Fruit fly (Drosophila melanogaster) whole organism, embryonic: ENCODE results near the gene CG32767.
A peak's percentile ranks its signal among the peaks of the same experiment; 100 is the strongest.

Source experiments
- Atf-2 ChIP-seq: fragments of 200-800 bp; sonication (Bioruptor generic); optimal IDR thresholded peaks from 2 replicates; lab custom pipeline; 2016; ENCODE audit warnings: missing biosample characterization, missing genetic modification characterization
- CG11695 ChIP-seq: fragments of 200-800 bp; sonication (Bioruptor generic); IDR thresholded peaks from 3 replicates; pipeline ENCODE4 v1.3.6; 2022; ENCODE audit warnings: missing biosample characterization, missing genetic modification characterization
- CG15479 ChIP-seq: fragments of 200-800 bp; sonication (Bioruptor generic); optimal IDR thresholded peaks from 3 replicates; lab custom pipeline; 2019; ENCODE audit warnings: missing biosample characterization, mild to moderate bottlenecking, missing genetic modification characterization, moderate library complexity
- CG17328 ChIP-seq: fragments of 200-800 bp; sonication (Bioruptor generic); IDR thresholded peaks from 2 replicates; pipeline ENCODE4 v1.3.6; 2022; ENCODE audit warnings: missing biosample characterization, missing genetic modification characterization
- CG17359 ChIP-seq: fragments of 200-800 bp; sonication (Bioruptor generic); optimal IDR thresholded peaks from 3 replicates; lab custom pipeline; 2018; ENCODE audit warnings: missing biosample characterization, mild to moderate bottlenecking, missing genetic modification characterization, moderate library complexity
- CG17385 ChIP-seq: fragments of 200-800 bp; sonication (Bioruptor generic); optimal IDR thresholded peaks from 3 replicates; lab custom pipeline; 2018; ENCODE audit warnings: missing biosample characterization, mild to moderate bottlenecking, missing genetic modification characterization
- CG2199 ChIP-seq: fragments of 200-800 bp; sonication (Bioruptor generic); IDR thresholded peaks from 3 replicates; pipeline ENCODE4 v1.3.6; 2022; ENCODE audit warnings: missing biosample characterization, missing genetic modification characterization
- CG30431 ChIP-seq: fragments of 200-800 bp; sonication (Bioruptor generic); optimal IDR thresholded peaks from 2 replicates; lab custom pipeline; 2017; ENCODE audit warnings: missing biosample characterization, missing genetic modification characterization
- CG31365 ChIP-seq: fragments of 200-800 bp; sonication (Bioruptor generic); optimal IDR thresholded peaks from 2 replicates; lab custom pipeline; 2018; ENCODE audit warnings: missing biosample characterization, mild to moderate bottlenecking, missing genetic modification characterization
- CG6683 ChIP-seq: fragments of 200-800 bp; sonication (Bioruptor generic); optimal IDR thresholded peaks from 2 replicates; lab custom pipeline; 2017; ENCODE audit warnings: missing biosample characterization, mild to moderate bottlenecking, missing genetic modification characterization, missing genetic modification reagents
- CG8281 ChIP-seq: fragments of 200-800 bp; sonication (Bioruptor generic); optimal IDR thresholded peaks from 2 replicates; lab custom pipeline; 2018; ENCODE audit warnings: missing biosample characterization, mild to moderate bottlenecking, missing genetic modification characterization, moderate library complexity
- CG9437 ChIP-seq: fragments of 200-800 bp; sonication (Bioruptor generic); optimal IDR thresholded peaks from 2 replicates; lab custom pipeline; 2018; ENCODE audit warnings: missing biosample characterization, mild to moderate bottlenecking, missing genetic modification characterization
- D ChIP-seq, 2 experiments: fragments of 200-800 bp in 1 of 2; fragments of >200 bp in 1 of 2; sonication (Bioruptor generic) in 1 of 2; optimal IDR thresholded peaks; 2 replicates in 1 of 2; 3 replicates in 1 of 2; lab custom pipeline; 2017; ENCODE audit warnings: mild to moderate bottlenecking in 1 of 2, missing biosample characterization in 1 of 2, missing genetic modification characterization in 1 of 2, missing genetic modification reagents in 1 of 2
- Doc2 ChIP-seq: fragments of 200-800 bp; sonication (Bioruptor generic); IDR thresholded peaks from 2 replicates; pipeline ENCODE4 v1.3.6; 2022; ENCODE audit warnings: missing biosample characterization, missing genetic modification characterization
- Dref ChIP-seq: fragments of 200-800 bp; sonication (Bioruptor generic); IDR thresholded peaks from 2 replicates; pipeline ENCODE4 v1.3.6; 2022; ENCODE audit warnings: missing biosample characterization, missing genetic modification characterization
- Hand ChIP-seq: fragments of 200-800 bp; sonication (Bioruptor generic); optimal IDR thresholded peaks from 2 replicates; lab custom pipeline; 2017; ENCODE audit warnings: mild to moderate bottlenecking, missing biosample characterization, missing genetic modification reagents, missing genetic modification characterization
- Mrtf ChIP-seq: fragments of 200-800 bp; sonication (Bioruptor generic); IDR thresholded peaks from 3 replicates; pipeline ENCODE4 v1.3.6; 2022; ENCODE audit warnings: missing biosample characterization, missing genetic modification characterization
- Myb ChIP-seq: fragments of 200-800 bp; sonication (Bioruptor generic); optimal IDR thresholded peaks from 2 replicates; lab custom pipeline; 2016; ENCODE audit warnings: missing biosample characterization, missing genetic modification characterization
- Opbp ChIP-seq: fragments of 200-800 bp; sonication (Bioruptor generic); IDR thresholded peaks from 3 replicates; pipeline ENCODE4 v1.3.6; 2022; ENCODE audit warnings: missing biosample characterization, missing genetic modification characterization; ENCODE audit not compliant: partially characterized antibody
- Pdp1 ChIP-seq, 2 experiments: fragments of 200-800 bp; sonication (Bioruptor generic); optimal IDR thresholded peaks; 3 replicates each; lab custom pipeline; 2016; ENCODE audit warnings: missing biosample characterization in 2 of 2, missing genetic modification characterization in 2 of 2, mild to moderate bottlenecking in 1 of 2, moderate library complexity in 1 of 2
- Tbp ChIP-seq: fragments of >200 bp; optimal IDR thresholded peaks from 2 replicates; lab custom pipeline; 2018; ENCODE audit warnings: missing biosample characterization, missing genetic modification characterization
- Trl ChIP-seq, 3 experiments: fragments of >200 bp in 2 of 3; fragments of 200-800 bp in 1 of 3; sonication (Bioruptor generic) in 1 of 3; optimal IDR thresholded peaks; 2 replicates in 1 of 3; 3 replicates in 2 of 3; lab custom pipeline; 2016 to 2017; ENCODE audit warnings: missing biosample characterization in 1 of 3, missing genetic modification characterization in 1 of 3
- ash1 ChIP-seq: fragments of 200-800 bp; sonication (Bioruptor generic); optimal IDR thresholded peaks from 2 replicates; lab custom pipeline; 2018; ENCODE audit warnings: missing biosample characterization, mild to moderate bottlenecking, missing genetic modification characterization
- bsh ChIP-seq, 2 experiments: fragments of 200-800 bp; sonication (Bioruptor generic); optimal IDR thresholded peaks; 2 replicates each; lab custom pipeline; 2017 to 2018; ENCODE audit warnings: mild to moderate bottlenecking in 2 of 2, missing biosample characterization in 2 of 2, missing genetic modification characterization in 2 of 2, moderate library complexity in 1 of 2
- chinmo ChIP-seq: fragments of 200-800 bp; sonication (Bioruptor generic); IDR thresholded peaks from 4 replicates; pipeline ENCODE4 v1.3.6; 2022; ENCODE audit warnings: missing biosample characterization, missing genetic modification characterization; ENCODE audit not compliant: partially characterized antibody
- gem ChIP-seq: fragments of 200-800 bp; sonication (Bioruptor generic); optimal IDR thresholded peaks from 2 replicates; lab custom pipeline; 2019; ENCODE audit warnings: missing biosample characterization, mild to moderate bottlenecking, missing genetic modification characterization, moderate library complexity
- inv ChIP-seq: fragments of 200-800 bp; sonication (Bioruptor generic); IDR thresholded peaks from 2 replicates; pipeline ENCODE4 v1.3.6; 2022; ENCODE audit warnings: missing biosample characterization, missing genetic modification characterization; ENCODE audit not compliant: partially characterized antibody
- lbe ChIP-seq: fragments of 200-800 bp; sonication (Bioruptor generic); optimal IDR thresholded peaks from 2 replicates; lab custom pipeline; 2016; ENCODE audit warnings: missing biosample characterization, mild to moderate bottlenecking, missing genetic modification characterization
- nerfin-2 ChIP-seq: fragments of 200-800 bp; sonication (Bioruptor generic); IDR thresholded peaks from 2 replicates; pipeline ENCODE4 v1.3.6; 2022; ENCODE audit warnings: missing biosample characterization, missing genetic modification characterization; ENCODE audit not compliant: partially characterized antibody
- nom ChIP-seq: fragments of 200-800 bp; sonication (Bioruptor generic); optimal IDR thresholded peaks from 2 replicates; lab custom pipeline; 2017; ENCODE audit warnings: missing biosample characterization, missing genetic modification characterization, mild to moderate bottlenecking, moderate library complexity, missing genetic modification reagents
- oc ChIP-seq: fragments of 200-800 bp; sonication (Bioruptor generic); optimal IDR thresholded peaks from 2 replicates; lab custom pipeline; 2018; ENCODE audit warnings: missing biosample characterization, mild to moderate bottlenecking, missing genetic modification characterization, moderate library complexity
- peb ChIP-seq: fragments of 200-800 bp; sonication (Bioruptor generic); IDR thresholded peaks from 2 replicates; pipeline ENCODE4 v1.3.6; 2022; ENCODE audit warnings: missing biosample characterization, missing genetic modification characterization
- pros ChIP-seq: fragments of 200-800 bp; sonication (Bioruptor generic); optimal IDR thresholded peaks from 3 replicates; lab custom pipeline; 2019; ENCODE audit warnings: missing biosample characterization, mild to moderate bottlenecking, missing genetic modification characterization, moderate library complexity
- psq ChIP-seq: fragments of 200-800 bp; sonication (Bioruptor generic); optimal IDR thresholded peaks from 2 replicates; lab custom pipeline; 2017; ENCODE audit warnings: missing biosample characterization, missing genetic modification characterization
- salm ChIP-seq: fragments of 200-800 bp; sonication (Bioruptor generic); optimal IDR thresholded peaks from 2 replicates; lab custom pipeline; 2018; ENCODE audit warnings: missing biosample characterization, mild to moderate bottlenecking, missing genetic modification characterization
- sd ChIP-seq: fragments of 200-800 bp; sonication (Bioruptor generic); optimal IDR thresholded peaks from 3 replicates; lab custom pipeline; 2018; ENCODE audit warnings: missing biosample characterization, mild to moderate bottlenecking, missing genetic modification characterization, moderate library complexity
- sens ChIP-seq: fragments of 200-800 bp; sonication (Bioruptor generic); peaks from one replicate; lab custom pipeline; 2016; ENCODE audit warnings: missing biosample characterization, missing genetic modification characterization
- shn ChIP-seq: fragments of 200-800 bp; sonication (Bioruptor generic); optimal IDR thresholded peaks from 3 replicates; lab custom pipeline; 2016; ENCODE audit warnings: missing biosample characterization, missing genetic modification characterization
- sisA ChIP-seq: fragments of 200-800 bp; sonication (Bioruptor generic); IDR thresholded peaks from 2 replicates; pipeline ENCODE4 v1.3.6; 2022; ENCODE audit warnings: missing biosample characterization, missing genetic modification characterization
- sqz ChIP-seq: fragments of 200-800 bp; sonication (Bioruptor generic); optimal IDR thresholded peaks from 3 replicates; lab custom pipeline; 2018; ENCODE audit warnings: missing biosample characterization, mild to moderate bottlenecking, missing genetic modification characterization
- stwl ChIP-seq: fragments of 200-800 bp; sonication (Bioruptor generic); optimal IDR thresholded peaks from 3 replicates; lab custom pipeline; 2018; ENCODE audit warnings: missing biosample characterization, mild to moderate bottlenecking, missing genetic modification characterization, moderate library complexity
- tio ChIP-seq: fragments of 200-800 bp; sonication (Bioruptor generic); optimal IDR thresholded peaks from 2 replicates; lab custom pipeline; 2017; ENCODE audit warnings: missing biosample characterization, missing genetic modification characterization, inconsistent platforms
- twi ChIP-seq: fragments of 200-800 bp; optimal IDR thresholded peaks from 2 replicates; lab custom pipeline; 2019; ENCODE audit warnings: missing biosample characterization, mild to moderate bottlenecking, missing genetic modification characterization, moderate library complexity
- zf30C ChIP-seq: fragments of 200-800 bp; sonication (Bioruptor generic); optimal IDR thresholded peaks from 3 replicates; lab custom pipeline; 2018; ENCODE audit warnings: missing biosample characterization, mild to moderate bottlenecking, missing genetic modification characterization

CG32767 gene

DNA sequence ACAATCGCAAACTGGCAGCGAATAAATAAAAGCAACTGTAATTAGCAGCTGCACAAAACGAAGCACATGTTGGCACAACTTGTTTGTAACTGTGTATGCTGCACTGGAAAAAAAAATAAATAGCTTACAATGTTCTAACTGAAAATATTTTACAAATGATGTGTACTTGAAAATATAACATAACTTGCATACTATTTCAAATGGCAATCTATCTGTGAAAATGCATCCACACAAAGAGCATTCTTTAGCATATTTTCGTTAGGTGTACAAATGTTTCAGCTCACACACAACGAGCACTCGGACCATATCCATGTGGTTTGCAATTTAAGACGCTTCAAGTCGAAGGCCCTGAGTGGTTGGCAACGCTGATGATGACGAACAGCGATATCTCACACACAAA is 25.9 kb downstream of the CG32767 start (continued):
- TF ChIP-seq nerfin-2 (GFP tag; lab: Robert Waterston, UW) = no peak
- no peak for TF ChIP-seq CG31365 (tag; lab: Kevin White, UChicago)
- TF ChIP-seq salm (tag; lab: Kevin White, UChicago) = no peak
- TF ChIP-seq CG17328 (GFP tag; lab: Robert Waterston, UW) = no peak
- TF ChIP-seq sens = peak; percentile 59
- no peak for TF ChIP-seq CG30431 (GFP tag; lab: Kevin White, UChicago)
- no peak for TF ChIP-seq CG11695 (GFP tag; lab: Robert Waterston, UW)
- TF ChIP-seq gem (tag; lab: Kevin White, UChicago) = peak; percentile 27

dm6 chrX:5056076-5056475 is 28.5 kb downstream of the CG32767 start:
- peak; percentile 21 for TF ChIP-seq CG17359 (tag; lab: Kevin White, UChicago)
- TF ChIP-seq chinmo (GFP tag; lab: Robert Waterston, UW) = peak; percentile 69; the same call in 1 of the 4 replicates
- TF ChIP-seq Mrtf (GFP tag; lab: Robert Waterston, UW) = no peak
- peak; percentile 77 for TF ChIP-seq sqz (GFP tag; lab: Kevin White, UChicago)
- TF ChIP-seq Hand (GFP tag; lab: Kevin White, UChicago) = no peak
- TF ChIP-seq sens = peak; percentile 42
- TF ChIP-seq Pdp1 (GFP tag; optimal IDR thresholded peaks at IDR 0.05; lab: Kevin White, UChicago) = peak in 1 of 2 experiments; percentile 67
- no peak for TF ChIP-seq CG9437 (GFP tag; lab: Kevin White, UChicago)
- peak; percentile 28 for TF ChIP-seq oc (tag; lab: Kevin White, UChicago)
- TF ChIP-seq sd (tag; lab: Kevin White, UChicago) = peak; percentile 20

- no peak for TF ChIP-seq D (optimal IDR thresholded peaks at IDR 0.05; lab: Kevin White, UChicago)
- TF ChIP-seq D (GFP tag; optimal IDR thresholded peaks at IDR 0.05; lab: Kevin White, UChicago) = no peak
- no peak for TF ChIP-seq tio
- TF ChIP-seq sqz (GFP tag; lab: Kevin White, UChicago) = peak; percentile 27
- TF ChIP-seq Tbp (GFP tag; lab: Kevin White, UChicago) = no peak
- no peak for TF ChIP-seq inv (GFP tag; lab: Robert Waterston, UW)
- no peak for TF ChIP-seq ash1 (GFP tag; lab: Kevin White, UChicago)
- TF ChIP-seq shn (GFP tag; lab: Kevin White, UChicago) = no peak
- no peak for TF ChIP-seq peb (GFP tag; lab: Robert Waterston, UW)
- TF ChIP-seq twi (tag; lab: Kevin White, UChicago) = no peak
- TF ChIP-seq CG8281 = peak; percentile 92
- no peak for TF ChIP-seq Dref
- TF ChIP-seq Opbp = no peak
- no peak for TF ChIP-seq Atf-2 (GFP tag; lab: Kevin White, UChicago)
- no peak for TF ChIP-seq Doc2 (GFP tag; lab: Robert Waterston, UW)
- TF ChIP-seq Myb (GFP tag; lab: Kevin White, UChicago) = no peak
Observed at dm6 chrX:5055011-5055410, 29.6 kb downstream of the CG32767 start.

- TF ChIP-seq stwl (tag; lab: Kevin White, UChicago) = peak; percentile 29
- peak; percentile 93 for TF ChIP-seq sqz (GFP tag; lab: Kevin White, UChicago)
- TF ChIP-seq CG15479 = peak; percentile 45
- TF ChIP-seq sisA (GFP tag; lab: Robert Waterston, UW) = no peak
- peak; percentile 27 to 34 for TF ChIP-seq Trl (optimal IDR thresholded peaks at IDR 0.05; lab: Kevin White, UChicago)
- no peak for TF ChIP-seq Trl (GFP tag; optimal IDR thresholded peaks at IDR 0.05; lab: Kevin White, UChicago)
- TF ChIP-seq nom = peak; percentile 96
- TF ChIP-seq zf30C (GFP tag; lab: Kevin White, UChicago) = peak; percentile 84
- TF ChIP-seq CG17359 (tag; lab: Kevin White, UChicago) = no peak
- TF ChIP-seq CG6683 (GFP tag; lab: Kevin White, UChicago) = no peak
- 0 out of 3 replicates have a peak, but pooled peaks have one; percentile 11 for TF ChIP-seq CG2199 (GFP tag; lab: Robert Waterston, UW)
- peak in 1 of 2 experiments; percentile 87 for TF ChIP-seq bsh (GFP tag; optimal IDR thresholded peaks at IDR 0.05; lab: Kevin White, UChicago)
- peak; percentile 91 for TF ChIP-seq CG17385 (GFP tag; lab: Kevin White, UChicago)
- TF ChIP-seq psq (GFP tag; lab: Kevin White, UChicago) = peak; percentile 83
- TF ChIP-seq lbe (GFP tag; lab: Kevin White, UChicago) = peak; percentile 37
- peak; percentile 52 for TF ChIP-seq pros
- 0 out of 4 replicates have a peak, but pooled peaks have one; percentile 19 for TF ChIP-seq chinmo (GFP tag; lab: Robert Waterston, UW)
Observed at dm6 chrX:5052994-5053393, 31.6 kb downstream of the CG32767 start.
